Worm (Caenorhabditis elegans) whole organism, young adult: ENCODE data around the gene R13H7.2.

Experiments
- B0261.1 ChIP-seq: sonication (generic microtip); optimal IDR thresholded peaks from 2 replicates; lab custom pipeline; 2016; ENCODE audit warnings: mild to moderate bottlenecking, missing genetic modification characterization, moderate library complexity, missing compliant biosample characterization
- atf-7 ChIP-seq: sonication (generic microtip); optimal IDR thresholded peaks from 2 replicates; lab custom pipeline; 2017; ENCODE audit warnings: mild to moderate bottlenecking, missing genetic modification characterization, missing compliant biosample characterization
- athp-1 ChIP-seq: sonication (generic microtip); optimal IDR thresholded peaks from 2 replicates; lab custom pipeline; 2017; ENCODE audit warnings: mild to moderate bottlenecking, missing genetic modification characterization, missing compliant biosample characterization
- dpl-1 ChIP-seq: fragments of 150-350 bp; optimal IDR thresholded peaks from 2 replicates; lab custom pipeline; 2014; ENCODE audit warnings: missing biosample characterization, missing genetic modification reagents, missing genetic modification characterization
- efl-1 ChIP-seq: fragments of 150-350 bp; optimal IDR thresholded peaks from 2 replicates; lab custom pipeline; 2014; ENCODE audit warnings: missing biosample characterization, missing genetic modification reagents, missing genetic modification characterization
- lir-1 ChIP-seq: fragments of 200-800 bp; sonication (Bioruptor generic); conservative IDR thresholded peaks from 2 replicates; pipeline ENCODE4 v1.3.6; 2022; ENCODE audit warnings: missing genetic modification reagents, missing genetic modification characterization, missing compliant biosample characterization
- madf-8 ChIP-seq: fragments of 200-800 bp; sonication (Bioruptor generic); conservative IDR thresholded peaks from 2 replicates; pipeline ENCODE4 v1.3.6; 2022; ENCODE audit warnings: missing genetic modification reagents, missing genetic modification characterization, missing compliant biosample characterization
- nfyb-1 ChIP-seq: fragments of 200-800 bp; sonication (Bioruptor generic); IDR thresholded peaks from 2 replicates; pipeline ENCODE4 v1.3.6; 2022; ENCODE audit warnings: missing genetic modification reagents, missing genetic modification characterization, missing compliant biosample characterization
- nhr-120 ChIP-seq: fragments of 200-800 bp; sonication (Bioruptor generic); IDR thresholded peaks from 2 replicates; pipeline ENCODE4 v1.3.6; 2022; ENCODE audit warnings: missing genetic modification characterization, missing compliant biosample characterization
- rcor-1 ChIP-seq: fragments of 200-800 bp; sonication (Bioruptor generic); IDR thresholded peaks from 2 replicates; pipeline ENCODE4 v1.3.6; 2022; ENCODE audit warnings: missing genetic modification reagents, missing genetic modification characterization, missing compliant biosample characterization
- repo-1 ChIP-seq: sonication (generic microtip); optimal IDR thresholded peaks from 2 replicates; lab custom pipeline; 2017; ENCODE audit warnings: mild to moderate bottlenecking, missing genetic modification characterization, missing compliant biosample characterization
- rpc-1 ChIP-seq, 2 experiments: fragments of 150-350 bp in 1 of 2; sonication (generic microtip) in 1 of 2; optimal IDR thresholded peaks; 2 replicates each; lab custom pipeline; 2014 to 2018; ENCODE audit warnings: missing biosample characterization in 1 of 2, missing genetic modification characterization in 1 of 2, missing genetic modification reagents in 1 of 2, missing genotype in 1 of 2
- ztf-25 ChIP-seq: fragments of 200-800 bp; sonication (Bioruptor generic); IDR thresholded peaks from 2 replicates; pipeline ENCODE4 v1.3.6; 2022; ENCODE audit warnings: missing genetic modification reagents, missing genetic modification characterization, missing compliant biosample characterization

- TF ChIP-seq madf-8 (GFP tag; lab: Robert Waterston, UW) (no peak), nhr-120 (GFP tag; lab: Robert Waterston, UW) (no peak), dpl-1 (GFP tag; lab: Kevin White, UChicago) (no peak), B0261.1 (tag; lab: Kevin White, UChicago) (no peak), atf-7 (tag; lab: Kevin White, UChicago) (no peak), nfyb-1 (no peak), rcor-1 (GFP tag; lab: Robert Waterston, UW) (no peak), lir-1 (no peak), athp-1 (tag; lab: Kevin White, UChicago) (no peak), efl-1 (GFP tag; lab: Kevin White, UChicago) (no peak), repo-1 (tag; lab: Kevin White, UChicago) (no peak), ztf-25 (GFP tag; lab: Robert Waterston, UW) (no peak), rpc-1 (optimal IDR thresholded peaks at IDR 0.05; lab: Kevin White, UChicago) (no peak), rpc-1 (tag; optimal IDR thresholded peaks at IDR 0.05; lab: Kevin White, UChicago) (no peak)
These were observed 24.5 kb downstream of the R13H7.2 start for ce11 chrIV:6834705-6835104.
